Fruit fly (Drosophila melanogaster) whole organism, embryonic: ENCODE data around the gene CG32246.

Experiments used
- C15 ChIP-seq: fragments of 200-800 bp; sonication (Bioruptor generic); IDR thresholded peaks from 3 replicates; pipeline ENCODE4 v1.3.6; 2022; ENCODE audit warnings: missing biosample characterization, missing genetic modification characterization
- CG10267 ChIP-seq: fragments of 200-800 bp; sonication (Bioruptor generic); optimal IDR thresholded peaks from 2 replicates; lab custom pipeline; 2018; ENCODE audit warnings: missing biosample characterization, mild to moderate bottlenecking, missing genetic modification characterization, moderate library complexity
- CG10979 ChIP-seq: fragments of 200-800 bp; sonication (Bioruptor generic); optimal IDR thresholded peaks from 2 replicates; lab custom pipeline; 2018; ENCODE audit warnings: missing biosample characterization, mild to moderate bottlenecking, missing genetic modification characterization, moderate library complexity
- CG11696 ChIP-seq: fragments of 200-800 bp; sonication (Bioruptor generic); IDR thresholded peaks from 2 replicates; pipeline ENCODE4 v1.3.6; 2022; ENCODE audit warnings: missing biosample characterization, missing genetic modification characterization
- CG12236 ChIP-seq: fragments of 200-800 bp; sonication (Bioruptor generic); optimal IDR thresholded peaks from 2 replicates; lab custom pipeline; 2016; ENCODE audit warnings: missing biosample characterization, missing genetic modification characterization
- CG12942 ChIP-seq: fragments of 200-800 bp; sonication (Bioruptor generic); optimal IDR thresholded peaks from 3 replicates; lab custom pipeline; 2016; ENCODE audit warnings: missing biosample characterization, missing genetic modification characterization
- CG14710 ChIP-seq: fragments of 200-800 bp; sonication (Bioruptor generic); optimal IDR thresholded peaks from 3 replicates; lab custom pipeline; 2019; ENCODE audit warnings: missing biosample characterization, mild to moderate bottlenecking, missing genetic modification characterization, moderate library complexity
- CG15073 ChIP-seq: fragments of 200-800 bp; sonication (Bioruptor generic); optimal IDR thresholded peaks from 2 replicates; lab custom pipeline; 2016; ENCODE audit warnings: missing biosample characterization, missing genetic modification characterization
- CG1792 ChIP-seq: fragments of 200-800 bp; sonication (Bioruptor generic); optimal IDR thresholded peaks from 2 replicates; lab custom pipeline; 2016; ENCODE audit warnings: missing biosample characterization, missing genetic modification characterization
- CG18011 ChIP-seq: fragments of 200-800 bp; sonication (Bioruptor generic); optimal IDR thresholded peaks from 2 replicates; lab custom pipeline; 2017; ENCODE audit warnings: missing biosample characterization, missing genetic modification characterization, mild to moderate bottlenecking, moderate library complexity, missing genotype
- CG18262 ChIP-seq: fragments of 200-800 bp; optimal IDR thresholded peaks from 3 replicates; lab custom pipeline; 2019; ENCODE audit warnings: missing biosample characterization, mild to moderate bottlenecking, missing genetic modification characterization, moderate library complexity
- CG2202 ChIP-seq: fragments of 200-800 bp; sonication (Bioruptor generic); optimal IDR thresholded peaks from 2 replicates; lab custom pipeline; 2018; ENCODE audit warnings: missing biosample characterization, mild to moderate bottlenecking, missing genetic modification characterization
- CG2889 ChIP-seq: fragments of 200-800 bp; sonication (Bioruptor generic); IDR thresholded peaks from 3 replicates; pipeline ENCODE4 v1.3.6; 2022; ENCODE audit warnings: missing biosample characterization, missing genetic modification characterization
- CG30403 ChIP-seq: fragments of 200-800 bp; sonication (Bioruptor generic); optimal IDR thresholded peaks from 3 replicates; lab custom pipeline; 2016; ENCODE audit warnings: missing biosample characterization, missing genetic modification characterization
- CG31365 ChIP-seq: fragments of 200-800 bp; sonication (Bioruptor generic); optimal IDR thresholded peaks from 2 replicates; lab custom pipeline; 2018; ENCODE audit warnings: missing biosample characterization, mild to moderate bottlenecking, missing genetic modification characterization
- CG34376 ChIP-seq: fragments of 200-800 bp; sonication (Bioruptor generic); optimal IDR thresholded peaks from 2 replicates; lab custom pipeline; 2018; ENCODE audit warnings: missing biosample characterization, mild to moderate bottlenecking, missing genetic modification characterization
- CG43689 ChIP-seq: fragments of 200-800 bp; sonication (Bioruptor generic); IDR thresholded peaks from 2 replicates; pipeline ENCODE4 v1.3.6; 2022; ENCODE audit warnings: missing biosample characterization, missing genetic modification characterization
- CG5953 ChIP-seq: fragments of 200-800 bp; sonication (Bioruptor generic); IDR thresholded peaks from 2 replicates; pipeline ENCODE4 v1.3.6; 2022; ENCODE audit warnings: missing biosample characterization, missing genetic modification characterization
- CG8359 ChIP-seq: fragments of 200-800 bp; sonication (Bioruptor generic); optimal IDR thresholded peaks from 2 replicates; lab custom pipeline; 2017; ENCODE audit warnings: missing biosample characterization, mild to moderate bottlenecking, missing genetic modification characterization, borderline replicate concordance
- CHES-1-like ChIP-seq: fragments of 200-800 bp; sonication (Bioruptor generic); optimal IDR thresholded peaks from 2 replicates; lab custom pipeline; 2016; ENCODE audit warnings: missing biosample characterization, missing genetic modification characterization
- Dip2 ChIP-seq: fragments of 200-800 bp; sonication (Bioruptor generic); IDR thresholded peaks from 2 replicates; pipeline ENCODE4 v1.3.6; 2022; ENCODE audit warnings: missing biosample characterization, missing genetic modification characterization
- Doc2 ChIP-seq: fragments of 200-800 bp; sonication (Bioruptor generic); IDR thresholded peaks from 2 replicates; pipeline ENCODE4 v1.3.6; 2022; ENCODE audit warnings: missing biosample characterization, missing genetic modification characterization
- Dref ChIP-seq: fragments of 200-800 bp; sonication (Bioruptor generic); IDR thresholded peaks from 2 replicates; pipeline ENCODE4 v1.3.6; 2022; ENCODE audit warnings: missing biosample characterization, missing genetic modification characterization
- E2f2 ChIP-seq: fragments of 200-800 bp; sonication (Bioruptor generic); IDR thresholded peaks from 2 replicates; pipeline ENCODE4 v1.3.6; 2022; ENCODE audit warnings: missing biosample characterization, missing genetic modification characterization
- H2.0 ChIP-seq: fragments of 200-800 bp; sonication (Bioruptor generic); IDR thresholded peaks from 2 replicates; pipeline ENCODE4 v1.3.6; 2022; ENCODE audit warnings: missing biosample characterization, missing genetic modification characterization
- Hmr ChIP-seq: fragments of 200-800 bp; sonication (Bioruptor generic); optimal IDR thresholded peaks from 3 replicates; lab custom pipeline; 2017; ENCODE audit warnings: mild to moderate bottlenecking, missing biosample characterization, missing genetic modification reagents, missing genetic modification characterization
- MBD-R2 ChIP-seq: fragments of 200-800 bp; sonication (Bioruptor generic); IDR thresholded peaks from 2 replicates; pipeline ENCODE4 v1.3.6; 2022; ENCODE audit warnings: missing biosample characterization, missing genetic modification characterization
- MESR4 ChIP-seq: fragments of 200-800 bp; sonication (Bioruptor generic); optimal IDR thresholded peaks from 2 replicates; lab custom pipeline; 2018; ENCODE audit warnings: missing biosample characterization, mild to moderate bottlenecking, missing genetic modification characterization, moderate library complexity
- MTF-1 ChIP-seq: fragments of 200-800 bp; sonication (Bioruptor generic); optimal IDR thresholded peaks from 2 replicates; lab custom pipeline; 2018; ENCODE audit warnings: missing biosample characterization, mild to moderate bottlenecking, missing genetic modification characterization, borderline replicate concordance
- NFAT ChIP-seq: fragments of 200-800 bp; sonication (Bioruptor generic); IDR thresholded peaks from 2 replicates; pipeline ENCODE4 v1.3.6; 2022; ENCODE audit warnings: missing biosample characterization, missing genetic modification characterization
- Nf-YB ChIP-seq: fragments of 200-800 bp; sonication (Bioruptor generic); optimal IDR thresholded peaks from 3 replicates; lab custom pipeline; 2019; ENCODE audit warnings: missing biosample characterization, mild to moderate bottlenecking, missing genetic modification characterization, moderate library complexity
- Ptx1 ChIP-seq: fragments of 200-800 bp; sonication (Bioruptor generic); IDR thresholded peaks from 2 replicates; pipeline ENCODE4 v1.3.6; 2022; ENCODE audit warnings: missing biosample characterization, missing genetic modification characterization
- Side ChIP-seq: fragments of 200-800 bp; sonication (Bioruptor generic); optimal IDR thresholded peaks from 2 replicates; lab custom pipeline; 2016; ENCODE audit warnings: missing biosample characterization, missing genetic modification characterization
- Sox100B ChIP-seq: fragments of 200-800 bp; sonication (Bioruptor generic); optimal IDR thresholded peaks from 3 replicates; lab custom pipeline; 2018; ENCODE audit warnings: missing biosample characterization, mild to moderate bottlenecking, missing genetic modification characterization
- Xrp1 ChIP-seq: fragments of 200-800 bp; sonication (Bioruptor generic); IDR thresholded peaks from 2 replicates; pipeline ENCODE4 v1.3.6; 2022; ENCODE audit warnings: missing biosample characterization, missing genetic modification characterization
- bbx ChIP-seq: fragments of 200-800 bp; sonication (Bioruptor generic); IDR thresholded peaks from 2 replicates; pipeline ENCODE4 v1.3.6; 2022; ENCODE audit warnings: missing biosample characterization, missing genetic modification characterization; ENCODE audit not compliant: partially characterized antibody
- crp ChIP-seq, 2 experiments: fragments of 200-800 bp; sonication (Bioruptor generic); optimal IDR thresholded peaks; 2 replicates in 1 of 2; 3 replicates in 1 of 2; lab custom pipeline; 2017; ENCODE audit warnings: missing biosample characterization in 2 of 2, missing genetic modification characterization in 2 of 2, mild to moderate bottlenecking in 1 of 2, moderate library complexity in 1 of 2
- da ChIP-seq: fragments of 200-800 bp; sonication (Bioruptor generic); optimal IDR thresholded peaks from 2 replicates; lab custom pipeline; 2016; ENCODE audit warnings: missing biosample characterization, missing genetic modification characterization
- dpn ChIP-seq, 2 experiments: fragments of 200-800 bp; sonication (Bioruptor generic); optimal IDR thresholded peaks; 3 replicates each; lab custom pipeline; 2016; ENCODE audit warnings: missing biosample characterization in 2 of 2, missing genetic modification characterization in 2 of 2
- grn ChIP-seq: fragments of 200-800 bp; sonication (Bioruptor generic); optimal IDR thresholded peaks from 3 replicates; lab custom pipeline; 2017; ENCODE audit warnings: missing biosample characterization, missing genetic modification characterization
- hth ChIP-seq: fragments of >200 bp; optimal IDR thresholded peaks from 2 replicates; lab custom pipeline; 2017; ENCODE audit warnings: inconsistent platforms
- jing ChIP-seq: fragments of 200-800 bp; sonication (Bioruptor generic); optimal IDR thresholded peaks from 2 replicates; lab custom pipeline; 2018; ENCODE audit warnings: missing biosample characterization, mild to moderate bottlenecking, missing genetic modification characterization
- mld ChIP-seq: fragments of 200-800 bp; sonication (Bioruptor generic); IDR thresholded peaks from 3 replicates; pipeline ENCODE4 v1.3.6; 2022; ENCODE audit warnings: missing biosample characterization, missing genetic modification characterization; ENCODE audit not compliant: partially characterized antibody
- nerfin-2 ChIP-seq: fragments of 200-800 bp; sonication (Bioruptor generic); IDR thresholded peaks from 2 replicates; pipeline ENCODE4 v1.3.6; 2022; ENCODE audit warnings: missing biosample characterization, missing genetic modification characterization; ENCODE audit not compliant: partially characterized antibody
- otp ChIP-seq: fragments of 200-800 bp; sonication (Bioruptor generic); IDR thresholded peaks from 3 replicates; pipeline ENCODE4, ENCODE4 v1.3.6; 2022; ENCODE audit warnings: missing biosample characterization, missing genetic modification characterization
- pb ChIP-seq: fragments of 200-800 bp; sonication (Bioruptor generic); optimal IDR thresholded peaks from 3 replicates; lab custom pipeline; 2016; ENCODE audit warnings: missing biosample characterization, missing genetic modification characterization
- ro ChIP-seq: fragments of 200-800 bp; sonication (Bioruptor generic); IDR thresholded peaks from 2 replicates; pipeline ENCODE4 v1.3.6; 2022; ENCODE audit warnings: missing biosample characterization, missing genetic modification characterization
- schlank ChIP-seq: fragments of 200-800 bp; sonication (Bioruptor generic); optimal IDR thresholded peaks from 2 replicates; lab custom pipeline; 2018; ENCODE audit warnings: missing biosample characterization, mild to moderate bottlenecking, missing genetic modification characterization
- sd ChIP-seq: fragments of 200-800 bp; sonication (Bioruptor generic); optimal IDR thresholded peaks from 3 replicates; lab custom pipeline; 2018; ENCODE audit warnings: missing biosample characterization, mild to moderate bottlenecking, missing genetic modification characterization, moderate library complexity
- unc-4 ChIP-seq: fragments of 200-800 bp; sonication (Bioruptor generic); IDR thresholded peaks from 2 replicates; pipeline ENCODE4 v1.3.6; 2022; ENCODE audit warnings: missing biosample characterization, missing genetic modification characterization; ENCODE audit not compliant: partially characterized antibody
- zen ChIP-seq: fragments of 200-800 bp; sonication (Bioruptor generic); optimal IDR thresholded peaks from 3 replicates; lab custom pipeline; 2018; ENCODE audit warnings: missing biosample characterization, mild to moderate bottlenecking, missing genetic modification characterization, moderate library complexity

CG32246 gene

dm6 chr3L:4613083-4613482 lies 7.9 kb upstream of the CG32246 start (continued):
- peak; percentile 90 to 92 for TF ChIP-seq dpn (GFP tag; optimal IDR thresholded peaks at IDR 0.05; lab: Kevin White, UChicago)
- TF ChIP-seq Dref, result no peak
- no peak for TF ChIP-seq Dip2
- TF ChIP-seq CG2202 (tag; lab: Kevin White, UChicago), result peak; percentile 92
- TF ChIP-seq CHES-1-like (GFP tag; lab: Kevin White, UChicago), result peak; percentile 77
- TF ChIP-seq CG5953 (GFP tag; lab: Robert Waterston, UW), result peak; percentile 80; the same call in 1 of the 2 replicates
- TF ChIP-seq Hmr, result peak; percentile 88
- TF ChIP-seq MBD-R2, result peak; percentile 59; the same call in 1 of the 2 replicates
- peak; percentile 77 for TF ChIP-seq sd
- TF ChIP-seq MTF-1 (GFP tag; lab: Kevin White, UChicago), result peak; percentile 94
- peak; percentile 83 for TF ChIP-seq pb (GFP tag; lab: Kevin White, UChicago)
- TF ChIP-seq CG1792 (GFP tag; lab: Kevin White, UChicago), result peak; percentile 86
- TF ChIP-seq CG2889 (GFP tag; lab: Robert Waterston, UW), result peak; percentile 73
- peak; percentile 87 for TF ChIP-seq NFAT
- TF ChIP-seq Doc2 (GFP tag; lab: Robert Waterston, UW), result peak; percentile 80
- peak; percentile 85 for TF ChIP-seq CG31365 (tag; lab: Kevin White, UChicago)
- peak; percentile 83 for TF ChIP-seq ro (GFP tag; lab: Robert Waterston, UW)
- TF ChIP-seq CG10979 (tag; lab: Kevin White, UChicago), result peak; percentile 94
- peak; percentile 20 for TF ChIP-seq schlank
- TF ChIP-seq Side (GFP tag; lab: Kevin White, UChicago), result peak; percentile 89
- TF ChIP-seq CG11696 (GFP tag; lab: Robert Waterston, UW), result peak; percentile 80
- peak; percentile 85 for TF ChIP-seq C15 (GFP tag; lab: Robert Waterston, UW)
- peak; percentile 66 for TF ChIP-seq CG12236 (GFP tag; lab: Kevin White, UChicago)
- TF ChIP-seq Sox100B (GFP tag; lab: Kevin White, UChicago), result peak; percentile 96
- TF ChIP-seq da, result peak; percentile 74
- TF ChIP-seq CG34376 (GFP tag; lab: Kevin White, UChicago), result peak; percentile 75
- peak; percentile 30 for TF ChIP-seq MESR4
- peak; percentile 90 for TF ChIP-seq CG8359 (GFP tag; lab: Kevin White, UChicago)
- TF ChIP-seq Nf-YB, result peak; percentile 81
- no peak for TF ChIP-seq bbx (GFP tag; lab: Robert Waterston, UW)
- TF ChIP-seq zen, result peak; percentile 94
- peak; percentile 97 for TF ChIP-seq CG18262 (tag; lab: Kevin White, UChicago)
- no peak for TF ChIP-seq unc-4 (GFP tag; lab: Robert Waterston, UW)
- TF ChIP-seq CG43689 (GFP tag; lab: Robert Waterston, UW), result peak; percentile 83
- peak; percentile 90 for TF ChIP-seq CG10267 (tag; lab: Kevin White, UChicago)
- peak; percentile 74 for TF ChIP-seq grn (GFP tag; lab: Kevin White, UChicago)
- peak; percentile 90 for TF ChIP-seq otp
- TF ChIP-seq jing (GFP tag; lab: Kevin White, UChicago), result peak; percentile 84
- TF ChIP-seq CG12942 (GFP tag; lab: Kevin White, UChicago), result peak; percentile 89
- TF ChIP-seq mld (GFP tag; lab: Robert Waterston, UW), result no peak
- TF ChIP-seq H2.0 (GFP tag; lab: Robert Waterston, UW), result peak; percentile 92
- TF ChIP-seq nerfin-2 (GFP tag; lab: Robert Waterston, UW), result no peak
- TF ChIP-seq CG15073 (GFP tag; lab: Kevin White, UChicago), result peak; percentile 56
- peak; percentile 94 for TF ChIP-seq CG14710
- TF ChIP-seq CG30403 (GFP tag; lab: Kevin White, UChicago), result peak; percentile 92
- TF ChIP-seq Ptx1, result peak; percentile 94
- TF ChIP-seq Xrp1 (GFP tag; lab: Robert Waterston, UW), result peak; percentile 96
- no peak for TF ChIP-seq hth (lab: Kevin White, UChicago)
- TF ChIP-seq crp (GFP tag; optimal IDR thresholded peaks at IDR 0.05; lab: Kevin White, UChicago), result peak in 1 of 2 experiments; percentile 52
- peak; percentile 77 for TF ChIP-seq CG18011 (GFP tag; lab: Kevin White, UChicago)
- peak; percentile 73 for TF ChIP-seq E2f2
